Worm (Caenorhabditis elegans) whole organism, young adult: ENCODE measurements around the gene mrpl-36.
A peak's percentile ranks its signal among the peaks of the same experiment; 100 is the strongest.

Experiments
- C06A6.2 ChIP-seq: fragments of 200-800 bp; sonication (Bioruptor generic); conservative IDR thresholded peaks from 2 replicates; pipeline ENCODE4 v1.3.6; 2022; ENCODE audit warnings: missing genetic modification characterization, missing compliant biosample characterization
- C17E4.6 ChIP-seq: fragments of 200-800 bp; sonication (Bioruptor generic); IDR thresholded peaks from 2 replicates; pipeline ENCODE4 v1.3.6; 2022; ENCODE audit warnings: missing genetic modification reagents, missing genetic modification characterization, missing compliant biosample characterization
- F22D6.2 ChIP-seq: sonication (generic microtip); optimal IDR thresholded peaks from 2 replicates; lab custom pipeline; 2016; ENCODE audit warnings: mild to moderate bottlenecking, missing genetic modification characterization, missing compliant biosample characterization
- F33H1.4 ChIP-seq: fragments of 200-800 bp; sonication (Bioruptor generic); IDR thresholded peaks from 2 replicates; pipeline ENCODE4 v1.3.6; 2022; ENCODE audit warnings: missing genetic modification reagents, missing genetic modification characterization, missing compliant biosample characterization
- F37B4.10 ChIP-seq: fragments of 200-800 bp; sonication (Bioruptor generic); IDR thresholded peaks from 2 replicates; pipeline ENCODE4 v1.3.6; 2022; ENCODE audit warnings: missing genetic modification characterization, missing compliant biosample characterization
- F57C9.4 ChIP-seq: sonication (generic microtip); optimal IDR thresholded peaks from 2 replicates; lab custom pipeline; 2017; ENCODE audit warnings: mild to moderate bottlenecking, missing genetic modification characterization, missing compliant biosample characterization
- T07F8.4 ChIP-seq: sonication (generic microtip); optimal IDR thresholded peaks from 2 replicates; lab custom pipeline; 2016; ENCODE audit warnings: mild to moderate bottlenecking, missing genetic modification characterization, moderate library complexity, missing compliant biosample characterization
- T26A5.8 ChIP-seq: sonication (generic microtip); optimal IDR thresholded peaks from 2 replicates; lab custom pipeline; 2016; ENCODE audit warnings: missing genetic modification characterization, missing compliant biosample characterization
- Y95B8A.8 ChIP-seq: fragments of 200-800 bp; sonication (Bioruptor generic); IDR thresholded peaks from 2 replicates; pipeline ENCODE4 v1.3.6; 2022; ENCODE audit warnings: missing genetic modification reagents, missing genetic modification characterization, missing compliant biosample characterization
- aptf-2 ChIP-seq: fragments of 200-800 bp; sonication (Bioruptor generic); conservative IDR thresholded peaks from 2 replicates; pipeline ENCODE4 v1.3.6; 2022; ENCODE audit warnings: missing genetic modification reagents, missing genetic modification characterization, missing compliant biosample characterization
- aptf-3 ChIP-seq: fragments of 200-800 bp; sonication (Bioruptor generic); IDR thresholded peaks from 2 replicates; pipeline ENCODE4 v1.3.6; 2022; ENCODE audit warnings: missing genetic modification characterization, missing compliant biosample characterization
- atf-7 ChIP-seq: sonication (generic microtip); optimal IDR thresholded peaks from 2 replicates; lab custom pipeline; 2017; ENCODE audit warnings: mild to moderate bottlenecking, missing genetic modification characterization, missing compliant biosample characterization
- athp-1 ChIP-seq: sonication (generic microtip); optimal IDR thresholded peaks from 2 replicates; lab custom pipeline; 2017; ENCODE audit warnings: mild to moderate bottlenecking, missing genetic modification characterization, missing compliant biosample characterization
- attf-3 ChIP-seq: fragments of 200-800 bp; sonication (Bioruptor generic); conservative IDR thresholded peaks from 2 replicates; pipeline ENCODE4 v1.3.6; 2022; ENCODE audit warnings: missing genetic modification reagents, missing genetic modification characterization, missing compliant biosample characterization
- bed-2 ChIP-seq: fragments of 200-800 bp; sonication (Bioruptor generic); IDR thresholded peaks from 2 replicates; pipeline ENCODE4 v1.3.6; 2022; ENCODE audit warnings: missing genetic modification reagents, missing genetic modification characterization, missing compliant biosample characterization
- cebp-2 ChIP-seq: fragments of 200-800 bp; sonication (Bioruptor generic); IDR thresholded peaks from 2 replicates; pipeline ENCODE4 v1.3.6; 2022; ENCODE audit warnings: missing genetic modification characterization, missing compliant biosample characterization
- chd-7 ChIP-seq: sonication (generic microtip); optimal IDR thresholded peaks from 2 replicates; lab custom pipeline; 2016; ENCODE audit warnings: mild to moderate bottlenecking, missing genetic modification characterization, moderate library complexity, missing compliant biosample characterization
- die-1 ChIP-seq: sonication (generic microtip); optimal IDR thresholded peaks from 2 replicates; lab custom pipeline; 2016; ENCODE audit warnings: missing genotype, mild to moderate bottlenecking, missing genetic modification characterization, missing compliant biosample characterization
- dox-1 ChIP-seq: fragments of 200-800 bp; sonication (Bioruptor generic); IDR thresholded peaks from 2 replicates; pipeline ENCODE4 v1.3.6; 2022; ENCODE audit warnings: missing genetic modification reagents, missing genetic modification characterization, missing compliant biosample characterization
- efl-1 ChIP-seq: fragments of 150-350 bp; optimal IDR thresholded peaks from 2 replicates; lab custom pipeline; 2014; ENCODE audit warnings: missing biosample characterization, missing genetic modification reagents, missing genetic modification characterization
- egl-44 ChIP-seq: fragments of 200-800 bp; sonication (Bioruptor generic); IDR thresholded peaks from 2 replicates; pipeline ENCODE4 v1.3.6; 2022; ENCODE audit warnings: missing genetic modification reagents, missing genetic modification characterization, missing compliant biosample characterization
- ets-4 ChIP-seq: fragments of 200-800 bp; sonication (Bioruptor generic); optimal IDR thresholded peaks from 2 replicates; lab custom pipeline; 2018; ENCODE audit warnings: mild to moderate bottlenecking, missing genetic modification characterization, missing compliant biosample characterization
- fkh-3 ChIP-seq: sonication (generic microtip); optimal IDR thresholded peaks from 2 replicates; lab custom pipeline; 2016; ENCODE audit warnings: mild to moderate bottlenecking, missing genetic modification characterization, missing compliant biosample characterization
- hlh-12 ChIP-seq: sonication (generic microtip); optimal IDR thresholded peaks from 2 replicates; lab custom pipeline; 2016; ENCODE audit warnings: missing genetic modification characterization, missing compliant biosample characterization
- hsf-1 ChIP-seq: fragments of 200-800 bp; sonication (Bioruptor generic); IDR thresholded peaks from 2 replicates; pipeline ENCODE4 v1.3.6; 2022; ENCODE audit warnings: missing genetic modification reagents, missing genetic modification characterization, missing compliant biosample characterization
- let-526 ChIP-seq: fragments of 200-800 bp; sonication (Bioruptor generic); IDR thresholded peaks from 2 replicates; pipeline ENCODE4 v1.3.6; 2022; ENCODE audit warnings: missing genetic modification reagents, missing genetic modification characterization, missing compliant biosample characterization
- let-607 ChIP-seq, 2 experiments: fragments of 200-800 bp in 1 of 2; sonication (Bioruptor generic) in 1 of 2; sonication (generic microtip) in 1 of 2; optimal IDR thresholded peaks; 2 replicates each; lab custom pipeline; 2016 to 2018; ENCODE audit warnings: mild to moderate bottlenecking in 2 of 2, missing compliant biosample characterization in 2 of 2, missing genetic modification characterization in 2 of 2, moderate library complexity in 2 of 2, missing genotype in 1 of 2
- lin-54 ChIP-seq: fragments of 200-800 bp; sonication (Bioruptor generic); optimal IDR thresholded peaks from 2 replicates; lab custom pipeline; 2018; ENCODE audit warnings: mild to moderate bottlenecking, missing genetic modification characterization, missing compliant biosample characterization
- lsl-1 ChIP-seq: fragments of 200-800 bp; sonication (Bioruptor generic); optimal IDR thresholded peaks from 2 replicates; lab custom pipeline; 2018; ENCODE audit warnings: mild to moderate bottlenecking, missing genetic modification characterization, moderate library complexity, missing compliant biosample characterization
- madf-3 ChIP-seq: fragments of 200-800 bp; sonication (Bioruptor generic); IDR thresholded peaks from 2 replicates; pipeline ENCODE4 v1.3.6; 2022; ENCODE audit warnings: missing genetic modification reagents, missing genetic modification characterization, missing compliant biosample characterization
- madf-6 ChIP-seq: fragments of 200-800 bp; sonication (Bioruptor generic); IDR thresholded peaks from 2 replicates; pipeline ENCODE4 v1.3.6; 2022; ENCODE audit warnings: missing genetic modification reagents, missing genetic modification characterization, missing compliant biosample characterization
- mes-4 ChIP-seq: sonication (generic microtip); optimal IDR thresholded peaks from 2 replicates; lab custom pipeline; 2016; ENCODE audit warnings: missing genotype, missing genetic modification characterization, missing compliant biosample characterization
- nfya-1 ChIP-seq: sonication (generic microtip); optimal IDR thresholded peaks from 2 replicates; lab custom pipeline; 2017; ENCODE audit warnings: antibody characterized with exemption, missing compliant biosample characterization, missing genetic modification characterization, borderline replicate concordance; ENCODE audit not compliant: insufficient read depth
- nfya-2 ChIP-seq: fragments of 200-800 bp; sonication (Bioruptor generic); IDR thresholded peaks from 2 replicates; pipeline ENCODE4 v1.3.6; 2022; ENCODE audit warnings: missing genetic modification reagents, missing genetic modification characterization, missing compliant biosample characterization
- nhr-179 ChIP-seq: sonication (generic microtip); optimal IDR thresholded peaks from 2 replicates; lab custom pipeline; 2016; ENCODE audit warnings: mild to moderate bottlenecking, missing genetic modification characterization, missing compliant biosample characterization
- nhr-27 ChIP-seq: fragments of 200-800 bp; sonication (Bioruptor generic); optimal IDR thresholded peaks from 2 replicates; lab custom pipeline; 2018; ENCODE audit warnings: mild to moderate bottlenecking, missing genetic modification characterization, moderate library complexity, missing compliant biosample characterization
- nhr-80 ChIP-seq: sonication (generic microtip); optimal IDR thresholded peaks from 2 replicates; lab custom pipeline; 2016; ENCODE audit warnings: missing genetic modification characterization, missing compliant biosample characterization
- pbrm-1 ChIP-seq: fragments of 200-800 bp; sonication (Bioruptor generic); IDR thresholded peaks from 2 replicates; pipeline ENCODE4 v1.3.6; 2022; ENCODE audit warnings: missing genetic modification reagents, missing genetic modification characterization, missing compliant biosample characterization
- rcor-1 ChIP-seq: fragments of 200-800 bp; sonication (Bioruptor generic); IDR thresholded peaks from 2 replicates; pipeline ENCODE4 v1.3.6; 2022; ENCODE audit warnings: missing genetic modification reagents, missing genetic modification characterization, missing compliant biosample characterization
- snpc-1.1 ChIP-seq: sonication (generic microtip); optimal IDR thresholded peaks from 2 replicates; lab custom pipeline; 2017; ENCODE audit warnings: missing genetic modification characterization, mild to moderate bottlenecking, missing compliant biosample characterization, antibody characterized with exemption, moderate library complexity, missing genotype, missing genetic modification reagents; ENCODE audit not compliant: insufficient read depth
- snpc-3.4 ChIP-seq: sonication (generic microtip); optimal IDR thresholded peaks from 2 replicates; lab custom pipeline; 2017; ENCODE audit warnings: missing genetic modification characterization, mild to moderate bottlenecking, missing compliant biosample characterization, antibody characterized with exemption, moderate library complexity, missing genotype, missing genetic modification reagents
- snpc-4 ChIP-seq, 5 experiments: fragments of 150-350 bp in 1 of 5; sonication (generic microtip) in 4 of 5; optimal IDR thresholded peaks; 2 replicates each; lab custom pipeline; 2014 to 2018; ENCODE audit warnings: missing genetic modification characterization in 5 of 5, missing biosample characterization in 3 of 5, antibody characterized with exemption in 2 of 5, mild to moderate bottlenecking in 2 of 5, missing compliant biosample characterization in 2 of 5, missing genotype in 2 of 5, moderate library complexity in 2 of 5, missing genetic modification reagents in 1 of 5
- sptf-2 ChIP-seq: fragments of 200-800 bp; sonication (Bioruptor generic); optimal IDR thresholded peaks from 2 replicates; lab custom pipeline; 2018; ENCODE audit warnings: mild to moderate bottlenecking, missing genetic modification characterization, missing compliant biosample characterization
- unc-130 ChIP-seq: sonication (generic microtip); optimal IDR thresholded peaks from 2 replicates; lab custom pipeline; 2016; ENCODE audit warnings: missing genetic modification reagents, missing genetic modification characterization, missing compliant biosample characterization
- unc-62 ChIP-seq: fragments of 150-350 bp; optimal IDR thresholded peaks from 2 replicates; lab custom pipeline; 2014; ENCODE audit warnings: missing biosample characterization, missing genetic modification reagents, missing genetic modification characterization
- zim-3 ChIP-seq: sonication (generic microtip); optimal IDR thresholded peaks from 2 replicates; lab custom pipeline; 2017; ENCODE audit warnings: mild to moderate bottlenecking, missing genetic modification characterization, moderate library complexity, missing compliant biosample characterization
- ztf-28 ChIP-seq: fragments of 200-800 bp; sonication (Bioruptor generic); IDR thresholded peaks from 2 replicates; pipeline ENCODE4 v1.3.6; 2022; ENCODE audit warnings: missing genetic modification reagents, missing genetic modification characterization, missing compliant biosample characterization

Gene mrpl-36

DNA sequence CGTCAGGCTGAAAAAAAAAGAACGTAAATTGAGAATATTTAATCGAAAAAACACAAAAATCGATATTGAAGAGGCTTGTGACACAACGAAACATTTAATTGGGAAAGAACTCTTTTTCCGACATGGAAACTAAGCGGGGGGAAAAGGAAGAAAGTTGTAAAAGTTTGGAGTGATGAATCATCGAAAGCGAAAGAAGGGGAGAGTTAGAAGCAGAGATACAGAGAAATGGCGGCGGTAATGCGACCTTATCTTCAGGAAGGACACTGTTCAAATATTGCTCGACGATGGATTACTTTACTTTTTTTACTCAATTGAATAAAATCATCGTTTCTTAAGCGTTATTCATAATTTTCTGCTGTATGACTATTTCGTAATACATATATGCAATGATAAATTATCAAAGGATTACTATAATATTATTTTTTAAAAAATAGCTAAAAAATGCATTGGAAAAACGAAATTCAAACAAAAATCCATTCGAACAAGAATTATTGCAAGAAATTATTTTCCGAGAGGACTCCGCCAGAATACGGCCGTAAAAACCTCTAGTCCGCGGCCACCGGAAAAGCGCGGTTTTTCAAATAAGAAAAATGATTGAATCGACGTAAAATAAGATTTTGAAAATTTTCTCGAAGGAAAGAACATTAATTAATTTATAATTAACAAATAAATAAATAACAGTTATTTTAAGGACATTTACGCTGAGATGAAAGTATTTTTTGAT, 20.0 kb upstream of the mrpl-36 start, which contains the start of gene dhhc-4 (continued):
- no peak for TF ChIP-seq nfya-1 (tag; lab: Kevin White, UChicago)
- no peak for TF ChIP-seq unc-62 (GFP tag; lab: Kevin White, UChicago)
- no peak for TF ChIP-seq aptf-3 (GFP tag; lab: Robert Waterston, UW)
- TF ChIP-seq madf-6 = no peak
- no peak for TF ChIP-seq nhr-179 (tag; lab: Kevin White, UChicago)
- TF ChIP-seq atf-7 = no peak
- TF ChIP-seq fkh-3 (tag; lab: Kevin White, UChicago) = no peak
- peak; percentile 53 for TF ChIP-seq F33H1.4 (GFP tag; lab: Robert Waterston, UW)
- TF ChIP-seq let-607 (tag; optimal IDR thresholded peaks at IDR 0.05; lab: Kevin White, UChicago) = peak in 1 of 2 experiments; percentile 71
- no peak for TF ChIP-seq dox-1 (GFP tag; lab: Robert Waterston, UW)
- TF ChIP-seq mes-4 (tag; lab: Kevin White, UChicago) = no peak
- no peak for TF ChIP-seq C06A6.2
- TF ChIP-seq snpc-3.4 (tag; lab: Kevin White, UChicago) = no peak
- peak; percentile 9 for TF ChIP-seq T07F8.4 (tag; lab: Kevin White, UChicago)
- no peak for TF ChIP-seq snpc-1.1 (tag; lab: Kevin White, UChicago)
- 0 out of 2 replicates have a peak, but pooled peaks have one; percentile 53 for TF ChIP-seq aptf-2 (GFP tag; lab: Robert Waterston, UW)
- TF ChIP-seq hsf-1 (GFP tag; lab: Robert Waterston, UW) = 0 out of 2 replicates have a peak, but pooled peaks have one; percentile 56
- TF ChIP-seq F57C9.4 (tag; lab: Kevin White, UChicago) = no peak
- TF ChIP-seq nhr-80 (tag; lab: Kevin White, UChicago) = no peak
- TF ChIP-seq die-1 (tag; lab: Kevin White, UChicago) = no peak
- peak; percentile 45 for TF ChIP-seq lsl-1
- TF ChIP-seq let-526 = no peak
- no peak for TF ChIP-seq athp-1 (tag; lab: Kevin White, UChicago)
- no peak for TF ChIP-seq snpc-4 (GFP tag; optimal IDR thresholded peaks at IDR 0.05; lab: Kevin White, UChicago)
- no peak for TF ChIP-seq snpc-4 (tag; optimal IDR thresholded peaks at IDR 0.05; lab: Kevin White, UChicago)
- TF ChIP-seq zim-3 (tag; lab: Kevin White, UChicago) = no peak
- TF ChIP-seq efl-1 (GFP tag; lab: Kevin White, UChicago) = peak; percentile 53
- TF ChIP-seq ztf-28 (GFP tag; lab: Robert Waterston, UW) = no peak
- TF ChIP-seq egl-44 = no peak
- TF ChIP-seq hlh-12 = no peak
- TF ChIP-seq ets-4 = no peak
- no peak for TF ChIP-seq nhr-27 (tag; lab: Kevin White, UChicago)
- peak; percentile 9 for TF ChIP-seq F22D6.2 (tag; lab: Kevin White, UChicago)
- no peak for TF ChIP-seq nfya-2
- TF ChIP-seq F37B4.10 = no peak
- TF ChIP-seq lin-54 (GFP tag; lab: Kevin White, UChicago) = no peak
- TF ChIP-seq madf-3 = 0 out of 2 replicates have a peak, but pooled peaks have one; percentile 40
- TF ChIP-seq cebp-2 = no peak
- peak; percentile 83 for TF ChIP-seq unc-130 (GFP tag; lab: Kevin White, UChicago)
- no peak for TF ChIP-seq T26A5.8
- 0 out of 2 replicates have a peak, but pooled peaks have one; percentile 41 for TF ChIP-seq rcor-1 (GFP tag; lab: Robert Waterston, UW)
- no peak for TF ChIP-seq sptf-2 (GFP tag; lab: Kevin White, UChicago)
- no peak for TF ChIP-seq C17E4.6
- no peak for TF ChIP-seq attf-3 (GFP tag; lab: Robert Waterston, UW)
- peak; percentile 45; the same call in 1 of the 2 replicates for TF ChIP-seq bed-2 (GFP tag; lab: Robert Waterston, UW)
- no peak for TF ChIP-seq pbrm-1 (GFP tag; lab: Robert Waterston, UW)
- TF ChIP-seq chd-7 (tag; lab: Kevin White, UChicago) = no peak
- TF ChIP-seq Y95B8A.8 (GFP tag; lab: Robert Waterston, UW) = no peak
